Fruit fly (Drosophila melanogaster): ENCODE measurements around the gene Whamy.

The Whamy gene

dm6 chr3R:9771519-9771972 is 2.7 kb downstream of the Whamy start, which contains the start of gene CG9471 (continued):
- TF ChIP-seq gro (GFP tag; optimal IDR thresholded peaks at IDR 0.05) (peak; percentile 89), repo (GFP tag; optimal IDR thresholded peaks at IDR 0.05) (peak; percentile 68), CG1529 (GFP tag; optimal IDR thresholded peaks at IDR 0.05) (peak; percentile 80), Poxn (GFP tag; IDR thresholded peaks at IDR 0.05) (peak; percentile 73), CG9797 (GFP tag; optimal IDR thresholded peaks at IDR 0.05) (no peak), tin (GFP tag; optimal IDR thresholded peaks at IDR 0.05) (peak; percentile 88), hkb (optimal IDR thresholded peaks at IDR 0.05) (no peak), hkb (GFP tag; IDR thresholded peaks at IDR 0.05) (peak; percentile 95), lov (optimal IDR thresholded peaks at IDR 0.05) (no peak), lov (GFP tag; IDR thresholded peaks at IDR 0.05) (peak; percentile 87), Atf6 (GFP tag; IDR thresholded peaks at IDR 0.05) (peak; percentile 94), chinmo (GFP tag; IDR thresholded peaks at IDR 0.05; ENCODE audit: partially characterized antibody) (no peak), ATbp (GFP tag; optimal IDR thresholded peaks at IDR 0.05) (peak; percentile 88), CG2678 (tag; optimal IDR thresholded peaks at IDR 0.05) (peak; percentile 95), lilli (GFP tag; optimal IDR thresholded peaks at IDR 0.05) (peak; percentile 96), CG34224 (GFP tag; IDR thresholded peaks at IDR 0.05; ENCODE audit: partially characterized antibody) (no peak), Mrtf (GFP tag; IDR thresholded peaks at IDR 0.05) (peak; percentile 85), Doc2 (GFP tag; IDR thresholded peaks at IDR 0.05) (peak; percentile 79), CG11696 (GFP tag; IDR thresholded peaks at IDR 0.05) (peak; percentile 84), yki (optimal IDR thresholded peaks at IDR 0.05) (no peak), sc (optimal IDR thresholded peaks at IDR 0.05) (no peak), sc (GFP tag; optimal IDR thresholded peaks at IDR 0.05) (peak; percentile 78), Hr39 (optimal IDR thresholded peaks at IDR 0.05) (no peak), Lhr (GFP tag; optimal IDR thresholded peaks at IDR 0.05) (peak; percentile 34), cato (GFP tag; optimal IDR thresholded peaks at IDR 0.05; ENCODE audit: borderline replicate concordance) (peak; percentile 83), CG11456 (GFP tag; IDR thresholded peaks at IDR 0.05) (peak; percentile 88), fru (optimal IDR thresholded peaks at IDR 0.05) (no peak), cas (GFP tag; IDR thresholded peaks at IDR 0.05) (peak; percentile 91), CG3995 (GFP tag; optimal IDR thresholded peaks at IDR 0.05) (peak; percentile 69), CG33213 (GFP tag; optimal IDR thresholded peaks at IDR 0.05) (peak; percentile 80), Usf (GFP tag; optimal IDR thresholded peaks at IDR 0.05) (peak; percentile 73), Hmr (GFP tag; optimal IDR thresholded peaks at IDR 0.05) (peak; percentile 92), sens (GFP tag) (peak; percentile 98), MESR4 (GFP tag; optimal IDR thresholded peaks at IDR 0.05) (peak; percentile 26), CG1602 (GFP tag; optimal IDR thresholded peaks at IDR 0.05) (peak; percentile 87), tup (GFP tag; optimal IDR thresholded peaks at IDR 0.05) (peak; percentile 77), toy (GFP tag; IDR thresholded peaks at IDR 0.05) (peak; percentile 76; the same call in 1 of the 2 replicates), Oli (tag; optimal IDR thresholded peaks at IDR 0.05) (peak; percentile 89), Chrac-16 (GFP tag; optimal IDR thresholded peaks at IDR 0.05) (peak; percentile 92), CG8281 (tag; optimal IDR thresholded peaks at IDR 0.05) (peak; percentile 68), sim (GFP tag; IDR thresholded peaks at IDR 0.05) (peak; percentile 73), CG4730 (GFP tag; IDR thresholded peaks at IDR 0.05) (peak; percentile 89), CG10321 (GFP tag; IDR thresholded peaks at IDR 0.05) (peak; percentile 67), D19B (GFP tag; optimal IDR thresholded peaks at IDR 0.05) (peak; percentile 78), Elba2 (GFP tag; optimal IDR thresholded peaks at IDR 0.05) (peak; percentile 54), CG7271 (tag; optimal IDR thresholded peaks at IDR 0.05) (peak; percentile 73), Dad (GFP tag; optimal IDR thresholded peaks at IDR 0.05) (peak; percentile 75), CG13775 (GFP tag; optimal IDR thresholded peaks at IDR 0.05) (peak; percentile 91), Aef1 (GFP tag; IDR thresholded peaks at IDR 0.05) (peak; percentile 91), CG34422 (GFP tag; IDR thresholded peaks at IDR 0.05) (peak; percentile 93), CG8924 (tag; optimal IDR thresholded peaks at IDR 0.05) (peak; percentile 93), ind (GFP tag; optimal IDR thresholded peaks at IDR 0.05) (peak; percentile 93), sens-2 (GFP tag; IDR thresholded peaks at IDR 0.05) (peak; percentile 85), fd96Cb (tag; optimal IDR thresholded peaks at IDR 0.05) (peak; percentile 92)

All from whole organism, embryonic.